Worm (Caenorhabditis elegans): ENCODE results near the gene T07C4.12.

DNA sequence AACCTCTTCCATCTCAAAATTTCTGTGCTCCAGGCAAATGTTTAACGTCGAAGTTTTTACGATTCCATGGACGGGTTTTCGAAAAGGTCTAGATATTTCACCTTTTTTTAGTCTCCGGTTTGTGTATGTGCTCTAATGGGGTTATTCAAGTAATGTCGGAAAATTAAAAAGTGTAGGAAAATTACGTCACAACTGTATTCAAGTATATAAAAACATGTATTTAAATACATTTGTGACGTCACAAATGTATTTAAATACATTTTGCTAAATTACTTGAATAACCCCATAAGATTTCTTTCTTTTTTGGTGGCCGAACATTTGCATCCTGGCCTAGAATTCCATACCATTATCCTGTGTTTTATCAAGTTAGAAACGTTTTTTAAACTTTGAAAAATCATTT lies 29.0 kb upstream of the T07C4.12 start:
- TF ChIP-seq fos-1 (tag; optimal IDR thresholded peaks at IDR 0.05): no peak
- no peak for TF ChIP-seq egl-27 (tag; optimal IDR thresholded peaks at IDR 0.05)
- no peak for TF ChIP-seq ztf-1 (GFP tag; conservative IDR thresholded peaks at IDR 0.05)
- TF ChIP-seq nhr-237 (tag; optimal IDR thresholded peaks at IDR 0.05): no peak
- no peak for TF ChIP-seq alr-1 (tag; optimal IDR thresholded peaks at IDR 0.05)
- no peak for TF ChIP-seq nhr-77 (tag; optimal IDR thresholded peaks at IDR 0.05)

All from whole organism, L2 larva.